Fruit fly (Drosophila melanogaster) whole organism, prepupa: ENCODE results near the gene fipi.

Experiments used
- CG4318 ChIP-seq: fragments of 200-800 bp; sonication (Bioruptor generic); optimal IDR thresholded peaks from 3 replicates; lab custom pipeline; 2017; ENCODE audit warnings: missing biosample characterization, mild to moderate bottlenecking, missing genetic modification characterization
- CG6792 ChIP-seq: fragments of 200-800 bp; sonication (Bioruptor generic); optimal IDR thresholded peaks from 3 replicates; lab custom pipeline; 2016; ENCODE audit warnings: missing biosample characterization, missing genetic modification characterization
- ss ChIP-seq, 2 experiments: fragments of 200-800 bp; sonication (Bioruptor generic); optimal IDR thresholded peaks; 2 replicates in 1 of 2; 3 replicates in 1 of 2; lab custom pipeline; 2017 to 2018; ENCODE audit warnings: mild to moderate bottlenecking in 2 of 2, missing biosample characterization in 2 of 2, missing genetic modification characterization in 2 of 2, moderate library complexity in 1 of 2

dm6 chr2L:4838494-4839320 is 44.9 kb upstream of the fipi start:
- TF ChIP-seq CG6792 (GFP tag; lab: Kevin White, UChicago), result no peak
- TF ChIP-seq ss (GFP tag; optimal IDR thresholded peaks at IDR 0.05; lab: Kevin White, UChicago), result no peak
- TF ChIP-seq CG4318 (GFP tag; lab: Kevin White, UChicago), result no peak
